Worm (Caenorhabditis elegans) whole organism, L2 larva: ENCODE data around the gene chin-1.

ENCODE experiments used
- ama-1 ChIP-seq: fragments of 150-350 bp; optimal IDR thresholded peaks from 2 replicates; lab custom pipeline; 2018; ENCODE audit warnings: inconsistent platforms
- lin-39 ChIP-seq: fragments of 150-350 bp; optimal IDR thresholded peaks from 2 replicates; lab custom pipeline; 2014; ENCODE audit warnings: missing biosample characterization, missing genetic modification reagents, missing genetic modification characterization
- sma-3 ChIP-seq: sonication (generic microtip); optimal IDR thresholded peaks from 2 replicates; lab custom pipeline; 2016; ENCODE audit warnings: missing genetic modification reagents, missing genetic modification characterization, missing compliant biosample characterization

DNA sequence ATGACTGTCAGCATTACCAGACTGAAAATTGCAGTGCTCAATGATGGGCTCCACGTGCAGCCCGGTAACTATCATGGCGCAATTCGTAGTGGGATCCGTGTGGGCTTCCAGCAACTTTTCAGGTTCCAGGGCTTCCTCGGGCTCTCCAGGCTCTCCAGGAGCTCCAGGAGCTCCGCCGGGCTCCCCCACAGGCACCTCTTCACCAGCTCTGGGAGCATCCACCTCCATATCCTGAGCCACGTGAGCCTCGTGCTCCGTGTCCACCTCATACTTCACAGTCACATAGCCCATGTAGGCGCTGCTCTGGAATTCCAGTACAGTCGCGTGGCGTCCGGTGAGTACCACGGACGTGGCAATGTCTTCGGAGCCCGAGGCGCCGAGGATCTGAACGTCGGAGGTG is 14.9 kb upstream of the chin-1 start:
- no peak for TF ChIP-seq ama-1 (lab: Kevin White, UChicago)
- TF ChIP-seq sma-3: no peak
- TF ChIP-seq lin-39: no peak
